Fruit fly (Drosophila melanogaster) Kc167 (cell line): ENCODE results near the gene RecQ5.

ENCODE experiments used
- h ChIP-seq: fragments of >200 bp; optimal IDR thresholded peaks from 3 replicates; lab custom pipeline; 2018; ENCODE audit warnings: missing external identifiers
- insv ChIP-seq: fragments of >200 bp; optimal IDR thresholded peaks from 3 replicates; lab custom pipeline; 2018; ENCODE audit warnings: missing external identifiers

- TF ChIP-seq h (lab: Kevin White, UChicago), result no peak
- no peak for TF ChIP-seq insv
Observed at dm6 chr3L:14618942-14619341, 12.9 kb downstream of the RecQ5 start.
